Fruit fly (Drosophila melanogaster): ENCODE data around the gene lili.

The lili gene

dm6 chr3R:24856143-24856542 lies 42.3 kb upstream of the lili start, which contains the start of gene HDAC11:
Gene HDAC11 (minus strand): TSS chr3R:24856243.
- TF ChIP-seq kay (GFP tag; ENCODE audit: borderline replicate concordance) (no peak), Crg-1 (GFP tag; optimal IDR thresholded peaks at IDR 0.05) (no peak), CG14711 (tag; optimal IDR thresholded peaks at IDR 0.05) (no peak), tj (GFP tag; optimal IDR thresholded peaks at IDR 0.05) (no peak), cnc (optimal IDR thresholded peaks at IDR 0.05) (no peak), CG7045 (GFP tag; optimal IDR thresholded peaks at IDR 0.05) (no peak), CG12768 (GFP tag; optimal IDR thresholded peaks at IDR 0.05) (no peak), CG33017 (tag; optimal IDR thresholded peaks at IDR 0.05) (no peak), bab1 (GFP tag; optimal IDR thresholded peaks at IDR 0.05) (no peak), CG5204 (GFP tag; optimal IDR thresholded peaks at IDR 0.05) (no peak), toe (GFP tag; optimal IDR thresholded peaks at IDR 0.05) (no peak), CG7101 (tag; optimal IDR thresholded peaks at IDR 0.05) (no peak), cic (GFP tag; optimal IDR thresholded peaks at IDR 0.05) (no peak), CG1620 (GFP tag; optimal IDR thresholded peaks at IDR 0.05) (no peak), Clk (GFP tag; optimal IDR thresholded peaks at IDR 0.05) (no peak), ovo (GFP tag; optimal IDR thresholded peaks at IDR 0.05) (no peak), Mnt (GFP tag; optimal IDR thresholded peaks at IDR 0.05) (no peak), pad (GFP tag; optimal IDR thresholded peaks at IDR 0.05) (no peak)

- TF ChIP-seq cnc (optimal IDR thresholded peaks at IDR 0.05) (peak in 1 of 2 experiments; percentile 28), CG33017 (tag; optimal IDR thresholded peaks at IDR 0.05) (no peak), Mnt (GFP tag; optimal IDR thresholded peaks at IDR 0.05) (no peak), ovo (GFP tag; optimal IDR thresholded peaks at IDR 0.05) (no peak)
Observed at dm6 chr3R:24851429-24851828, 37.6 kb upstream of the lili start, which contains the start of gene Nct. Gene Nct (plus strand): TSS chr3R:24851601.

- TF ChIP-seq CG7045 (GFP tag; optimal IDR thresholded peaks at IDR 0.05) (peak; percentile 71), CG12768 (GFP tag; optimal IDR thresholded peaks at IDR 0.05) (peak; percentile 79), toe (GFP tag; optimal IDR thresholded peaks at IDR 0.05) (peak; percentile 80), CG33017 (tag; optimal IDR thresholded peaks at IDR 0.05) (peak; percentile 60), CG14711 (tag; optimal IDR thresholded peaks at IDR 0.05) (peak; percentile 77), CG5204 (GFP tag; optimal IDR thresholded peaks at IDR 0.05) (peak; percentile 77), ovo (GFP tag; optimal IDR thresholded peaks at IDR 0.05) (peak; percentile 72), CG1620 (GFP tag; optimal IDR thresholded peaks at IDR 0.05) (peak; percentile 97), pad (GFP tag; optimal IDR thresholded peaks at IDR 0.05) (peak; percentile 88), Clk (GFP tag; optimal IDR thresholded peaks at IDR 0.05) (peak; percentile 67), CG11617 (GFP tag; optimal IDR thresholded peaks at IDR 0.05) (peak; percentile 41), Mnt (GFP tag; optimal IDR thresholded peaks at IDR 0.05) (peak; percentile 97), cic (GFP tag; optimal IDR thresholded peaks at IDR 0.05) (peak; percentile 43), Hr96 (GFP tag; optimal IDR thresholded peaks at IDR 0.05) (peak; percentile 76), Crg-1 (GFP tag; optimal IDR thresholded peaks at IDR 0.05) (peak; percentile 98), CG7101 (tag; optimal IDR thresholded peaks at IDR 0.05) (peak; percentile 91), kay (GFP tag; ENCODE audit: borderline replicate concordance) (no peak), cnc (optimal IDR thresholded peaks at IDR 0.05) (no peak), tj (GFP tag; optimal IDR thresholded peaks at IDR 0.05) (no peak), bab1 (GFP tag; optimal IDR thresholded peaks at IDR 0.05) (peak; percentile 75)
Observed at dm6 chr3R:24850420-24850819, 36.6 kb upstream of the lili start, which contains the start of gene CG7006. Gene CG7006 (plus strand): TSS chr3R:24850627.

- TF ChIP-seq cnc (optimal IDR thresholded peaks at IDR 0.05) (no peak), tj (GFP tag; optimal IDR thresholded peaks at IDR 0.05) (peak; percentile 84)
Observed at dm6 chr3R:24845952-24846848, 32.4 kb upstream of the lili start.

- TF ChIP-seq CG14711 (tag; optimal IDR thresholded peaks at IDR 0.05) = no peak
- TF ChIP-seq CG11617 (GFP tag; optimal IDR thresholded peaks at IDR 0.05) = no peak
- TF ChIP-seq cic (GFP tag; optimal IDR thresholded peaks at IDR 0.05) = no peak
- no peak for TF ChIP-seq cnc (optimal IDR thresholded peaks at IDR 0.05)
Observed at dm6 chr3R:24845148-24845547, 31.3 kb upstream of the lili start.

- TF ChIP-seq Hr96 (GFP tag; optimal IDR thresholded peaks at IDR 0.05) = no peak
- no peak for TF ChIP-seq CG7045 (GFP tag; optimal IDR thresholded peaks at IDR 0.05)
- no peak for TF ChIP-seq CG14711 (tag; optimal IDR thresholded peaks at IDR 0.05)
- no peak for TF ChIP-seq cnc (optimal IDR thresholded peaks at IDR 0.05)
- no peak for TF ChIP-seq pad (GFP tag; optimal IDR thresholded peaks at IDR 0.05)
- TF ChIP-seq kay (GFP tag; ENCODE audit: borderline replicate concordance) = no peak
- no peak for TF ChIP-seq CG12768 (GFP tag; optimal IDR thresholded peaks at IDR 0.05)
- TF ChIP-seq toe (GFP tag; optimal IDR thresholded peaks at IDR 0.05) = no peak
- TF ChIP-seq Crg-1 (GFP tag; optimal IDR thresholded peaks at IDR 0.05) = no peak
- TF ChIP-seq Mnt (GFP tag; optimal IDR thresholded peaks at IDR 0.05) = no peak
- TF ChIP-seq CG5204 (GFP tag; optimal IDR thresholded peaks at IDR 0.05) = no peak
Observed at dm6 chr3R:24841635-24842034, 27.8 kb upstream of the lili start, which contains the start of gene Esp. Gene Esp (plus strand): TSS chr3R:24841935.

- no peak for TF ChIP-seq bab1 (GFP tag; optimal IDR thresholded peaks at IDR 0.05)
- no peak for TF ChIP-seq kay (GFP tag; ENCODE audit: borderline replicate concordance)
- TF ChIP-seq Crg-1 (GFP tag; optimal IDR thresholded peaks at IDR 0.05) = no peak
- TF ChIP-seq CG5204 (GFP tag; optimal IDR thresholded peaks at IDR 0.05) = no peak
- no peak for TF ChIP-seq CG7101 (tag; optimal IDR thresholded peaks at IDR 0.05)
- TF ChIP-seq CG14711 (tag; optimal IDR thresholded peaks at IDR 0.05) = no peak
- no peak for TF ChIP-seq toe (GFP tag; optimal IDR thresholded peaks at IDR 0.05)
- TF ChIP-seq CG1620 (GFP tag; optimal IDR thresholded peaks at IDR 0.05) = no peak
Observed at dm6 chr3R:24841063-24841462, 27.3 kb upstream of the lili start, which contains the start of gene CG33658. Gene CG33658 (minus strand): TSS chr3R:24841163.

Measured in whole organism, adult.